Fruit fly (Drosophila melanogaster) whole organism, embryonic: ENCODE measurements around the gene CG10208.

Source experiments
- Abd-B ChIP-seq: fragments of 200-800 bp; sonication (Bioruptor generic); optimal IDR thresholded peaks from 2 replicates; lab custom pipeline; 2018; ENCODE audit warnings: missing biosample characterization, mild to moderate bottlenecking, missing genetic modification characterization, moderate library complexity
- B-H1 ChIP-seq: fragments of 200-800 bp; sonication (Bioruptor generic); IDR thresholded peaks from 3 replicates; pipeline ENCODE4 v1.3.6; 2022; ENCODE audit warnings: missing biosample characterization, missing genetic modification characterization
- BEAF-32 ChIP-seq: fragments of 200-800 bp; sonication (Bioruptor generic); optimal IDR thresholded peaks from 3 replicates; lab custom pipeline; 2017; ENCODE audit warnings: missing biosample characterization, missing genetic modification characterization, mild to moderate bottlenecking, moderate library complexity, missing genetic modification reagents
- CG10267 ChIP-seq: fragments of 200-800 bp; sonication (Bioruptor generic); optimal IDR thresholded peaks from 2 replicates; lab custom pipeline; 2018; ENCODE audit warnings: missing biosample characterization, mild to moderate bottlenecking, missing genetic modification characterization, moderate library complexity
- CG10321 ChIP-seq: fragments of 200-800 bp; sonication (Bioruptor generic); IDR thresholded peaks from 2 replicates; pipeline ENCODE4 v1.3.6; 2022; ENCODE audit warnings: missing biosample characterization, missing genetic modification characterization
- CG11504 ChIP-seq: fragments of 200-800 bp; sonication (Bioruptor generic); optimal IDR thresholded peaks from 3 replicates; lab custom pipeline; 2019; ENCODE audit warnings: missing biosample characterization, mild to moderate bottlenecking, missing genetic modification characterization, moderate library complexity
- CG13424 ChIP-seq: fragments of 200-800 bp; sonication (Bioruptor generic); optimal IDR thresholded peaks from 2 replicates; lab custom pipeline; 2019; ENCODE audit warnings: missing biosample characterization, mild to moderate bottlenecking, missing genetic modification characterization, moderate library complexity
- CG15479 ChIP-seq: fragments of 200-800 bp; sonication (Bioruptor generic); optimal IDR thresholded peaks from 3 replicates; lab custom pipeline; 2019; ENCODE audit warnings: missing biosample characterization, mild to moderate bottlenecking, missing genetic modification characterization, moderate library complexity
- CG17385 ChIP-seq: fragments of 200-800 bp; sonication (Bioruptor generic); optimal IDR thresholded peaks from 3 replicates; lab custom pipeline; 2018; ENCODE audit warnings: missing biosample characterization, mild to moderate bottlenecking, missing genetic modification characterization
- CG1832 ChIP-seq: fragments of 200-800 bp; sonication (Bioruptor generic); optimal IDR thresholded peaks from 2 replicates; lab custom pipeline; 2017; ENCODE audit warnings: missing biosample characterization, mild to moderate bottlenecking, missing genetic modification characterization, inconsistent platforms
- CG18764 ChIP-seq: fragments of 200-800 bp; sonication (Bioruptor generic); optimal IDR thresholded peaks from 3 replicates; lab custom pipeline; 2016; ENCODE audit warnings: missing biosample characterization, missing genetic modification characterization
- CG2120 ChIP-seq: fragments of 200-800 bp; sonication (Bioruptor generic); optimal IDR thresholded peaks from 3 replicates; lab custom pipeline; 2016; ENCODE audit warnings: missing biosample characterization, missing genetic modification characterization
- CG31224 ChIP-seq: fragments of 200-800 bp; sonication (Bioruptor generic); IDR thresholded peaks from 2 replicates; pipeline ENCODE4 v1.3.6; 2022; ENCODE audit warnings: missing biosample characterization, missing genetic modification characterization
- CG31365 ChIP-seq: fragments of 200-800 bp; sonication (Bioruptor generic); optimal IDR thresholded peaks from 2 replicates; lab custom pipeline; 2018; ENCODE audit warnings: missing biosample characterization, mild to moderate bottlenecking, missing genetic modification characterization
- CG34224 ChIP-seq: fragments of 200-800 bp; sonication (Bioruptor generic); IDR thresholded peaks from 3 replicates; pipeline ENCODE4 v1.3.6; 2022; ENCODE audit warnings: missing biosample characterization, missing genetic modification characterization; ENCODE audit not compliant: partially characterized antibody
- CG34422 ChIP-seq: fragments of 200-800 bp; sonication (Bioruptor generic); IDR thresholded peaks from 3 replicates; pipeline ENCODE4 v1.3.6; 2022; ENCODE audit warnings: missing biosample characterization, missing genetic modification characterization
- CG6791 ChIP-seq: fragments of 200-800 bp; sonication (Bioruptor generic); IDR thresholded peaks from 3 replicates; pipeline ENCODE4 v1.3.6; 2022; ENCODE audit warnings: missing biosample characterization, missing genetic modification characterization; ENCODE audit not compliant: partially characterized antibody
- CG7963 ChIP-seq: fragments of 200-800 bp; sonication (Bioruptor generic); IDR thresholded peaks from 3 replicates; pipeline ENCODE4 v1.3.6; 2022; ENCODE audit warnings: missing biosample characterization, missing genetic modification characterization; ENCODE audit not compliant: partially characterized antibody
- CG9797 ChIP-seq: fragments of 200-800 bp; sonication (Bioruptor generic); optimal IDR thresholded peaks from 3 replicates; lab custom pipeline; 2018; ENCODE audit warnings: missing biosample characterization, mild to moderate bottlenecking, missing genetic modification characterization
- CG9932 ChIP-seq: fragments of 200-800 bp; sonication (Bioruptor generic); IDR thresholded peaks from 2 replicates; pipeline ENCODE4 v1.3.6; 2022; ENCODE audit warnings: missing biosample characterization, missing genetic modification characterization
- Camta ChIP-seq: fragments of 200-800 bp; sonication (Bioruptor generic); optimal IDR thresholded peaks from 2 replicates; lab custom pipeline; 2016; ENCODE audit warnings: missing biosample characterization, missing genetic modification characterization
- Dref ChIP-seq: fragments of 200-800 bp; sonication (Bioruptor generic); IDR thresholded peaks from 2 replicates; pipeline ENCODE4 v1.3.6; 2022; ENCODE audit warnings: missing biosample characterization, missing genetic modification characterization
- Drgx ChIP-seq: fragments of 200-800 bp; sonication (Bioruptor generic); IDR thresholded peaks from 2 replicates; pipeline ENCODE4 v1.3.6; 2022; ENCODE audit warnings: missing biosample characterization, missing genetic modification characterization
- Hsf ChIP-seq: fragments of 200-800 bp; sonication (Bioruptor generic); optimal IDR thresholded peaks from 3 replicates; lab custom pipeline; 2016; ENCODE audit warnings: missing biosample characterization, missing genetic modification characterization
- Lhr ChIP-seq: fragments of 200-800 bp; sonication (Bioruptor generic); optimal IDR thresholded peaks from 3 replicates; lab custom pipeline; 2017; ENCODE audit warnings: mild to moderate bottlenecking, missing biosample characterization, missing genetic modification reagents, missing genetic modification characterization
- MBD-R2 ChIP-seq: fragments of 200-800 bp; sonication (Bioruptor generic); IDR thresholded peaks from 2 replicates; pipeline ENCODE4 v1.3.6; 2022; ENCODE audit warnings: missing biosample characterization, missing genetic modification characterization
- Mes4 ChIP-seq: fragments of 200-800 bp; sonication (Bioruptor generic); optimal IDR thresholded peaks from 2 replicates; lab custom pipeline; 2016; ENCODE audit warnings: missing biosample characterization, missing genetic modification characterization
- Myb ChIP-seq: fragments of 200-800 bp; sonication (Bioruptor generic); optimal IDR thresholded peaks from 2 replicates; lab custom pipeline; 2016; ENCODE audit warnings: missing biosample characterization, missing genetic modification characterization
- NK7.1 ChIP-seq: fragments of 200-800 bp; sonication (Bioruptor generic); optimal IDR thresholded peaks from 3 replicates; lab custom pipeline; 2016; ENCODE audit warnings: missing biosample characterization, missing genetic modification characterization
- Rfx ChIP-seq: fragments of 200-800 bp; sonication (Bioruptor generic); IDR thresholded peaks from 2 replicates; pipeline ENCODE4 v1.3.6; 2022; ENCODE audit warnings: missing biosample characterization, missing genetic modification characterization
- Scr ChIP-seq: fragments of 200-800 bp; sonication (Bioruptor generic); IDR thresholded peaks from 2 replicates; pipeline ENCODE4 v1.3.6; 2022; ENCODE audit warnings: missing biosample characterization, missing genetic modification characterization; ENCODE audit not compliant: partially characterized antibody
- Sry-δ ChIP-seq: fragments of 200-800 bp; sonication (Bioruptor generic); optimal IDR thresholded peaks from 2 replicates; lab custom pipeline; 2016; ENCODE audit warnings: missing biosample characterization, missing genetic modification characterization
- Tbp ChIP-seq: fragments of >200 bp; optimal IDR thresholded peaks from 2 replicates; lab custom pipeline; 2018; ENCODE audit warnings: missing biosample characterization, missing genetic modification characterization
- Xrp1 ChIP-seq: fragments of 200-800 bp; sonication (Bioruptor generic); IDR thresholded peaks from 2 replicates; pipeline ENCODE4 v1.3.6; 2022; ENCODE audit warnings: missing biosample characterization, missing genetic modification characterization
- ash1 ChIP-seq: fragments of 200-800 bp; sonication (Bioruptor generic); optimal IDR thresholded peaks from 2 replicates; lab custom pipeline; 2018; ENCODE audit warnings: missing biosample characterization, mild to moderate bottlenecking, missing genetic modification characterization
- ato ChIP-seq: fragments of 200-800 bp; sonication (Bioruptor generic); IDR thresholded peaks from 2 replicates; pipeline ENCODE4 v1.3.6; 2022; ENCODE audit warnings: missing biosample characterization, missing genetic modification characterization; ENCODE audit not compliant: partially characterized antibody
- bbx ChIP-seq: fragments of 200-800 bp; sonication (Bioruptor generic); IDR thresholded peaks from 2 replicates; pipeline ENCODE4 v1.3.6; 2022; ENCODE audit warnings: missing biosample characterization, missing genetic modification characterization; ENCODE audit not compliant: partially characterized antibody
- cad ChIP-seq: fragments of >200 bp; optimal IDR thresholded peaks from 2 replicates; lab custom pipeline; 2017; ENCODE audit warnings: missing biosample characterization, missing genetic modification characterization
- ci ChIP-seq: fragments of 200-800 bp; sonication (Bioruptor generic); IDR thresholded peaks from 3 replicates; pipeline ENCODE4 v1.3.6; 2022; ENCODE audit warnings: missing biosample characterization, missing genetic modification characterization
- cwo ChIP-seq: fragments of 200-800 bp; sonication (Bioruptor generic); optimal IDR thresholded peaks from 3 replicates; lab custom pipeline; 2017; ENCODE audit warnings: missing biosample characterization, missing genetic modification characterization, mild to moderate bottlenecking, moderate library complexity, missing genetic modification reagents
- esg ChIP-seq: fragments of 200-800 bp; sonication (Bioruptor generic); conservative IDR thresholded peaks from 2 replicates; pipeline ENCODE4 v1.3.6; 2022; ENCODE audit warnings: missing biosample characterization, missing genetic modification characterization
- exex ChIP-seq: fragments of 200-800 bp; sonication (Bioruptor generic); optimal IDR thresholded peaks from 4 replicates; lab custom pipeline; 2018; ENCODE audit warnings: missing biosample characterization, mild to moderate bottlenecking, missing genetic modification characterization, moderate library complexity
- grau ChIP-seq: fragments of 200-800 bp; optimal IDR thresholded peaks from 3 replicates; lab custom pipeline; 2019; ENCODE audit warnings: missing biosample characterization, mild to moderate bottlenecking, missing genetic modification characterization, moderate library complexity
- gsb ChIP-seq: fragments of 200-800 bp; sonication (Bioruptor generic); IDR thresholded peaks from 2 replicates; pipeline ENCODE4 v1.3.6; 2022; ENCODE audit warnings: missing biosample characterization, missing genetic modification characterization
- her ChIP-seq: fragments of 200-800 bp; sonication (Bioruptor generic); optimal IDR thresholded peaks from 2 replicates; lab custom pipeline; 2016; ENCODE audit warnings: missing biosample characterization, missing genetic modification characterization
- hkb ChIP-seq, 2 experiments: fragments of 200-800 bp in 1 of 2; fragments of >200 bp in 1 of 2; sonication (Bioruptor generic) in 1 of 2; IDR thresholded peaks in 1 of 2; optimal IDR thresholded peaks in 1 of 2; 2 replicates each; pipeline versions ENCODE4 v1.3.6 to Lab custom; 2017 to 2022; ENCODE audit warnings: missing biosample characterization in 1 of 2, missing genetic modification characterization in 1 of 2
- repo ChIP-seq: fragments of 200-800 bp; sonication (Bioruptor generic); optimal IDR thresholded peaks from 2 replicates; lab custom pipeline; 2016; ENCODE audit warnings: missing biosample characterization, missing genetic modification characterization
- sens ChIP-seq: fragments of 200-800 bp; sonication (Bioruptor generic); peaks from one replicate; lab custom pipeline; 2016; ENCODE audit warnings: missing biosample characterization, missing genetic modification characterization
- sob ChIP-seq: fragments of 200-800 bp; sonication (Bioruptor generic); IDR thresholded peaks from 2 replicates; pipeline ENCODE4 v1.3.6; 2022; ENCODE audit warnings: missing biosample characterization, missing genetic modification characterization
- vfl ChIP-seq: fragments of 200-800 bp; sonication (Bioruptor generic); optimal IDR thresholded peaks from 2 replicates; lab custom pipeline; 2016; ENCODE audit warnings: missing biosample characterization, missing genetic modification characterization

Gene CG10208

dm6 chr3R:23820290-23820689 lies 46.4 kb upstream of the CG10208 start (continued):
- no peak for TF ChIP-seq repo (GFP tag; lab: Kevin White, UChicago)
- TF ChIP-seq exex (tag; lab: Kevin White, UChicago), result no peak
- no peak for TF ChIP-seq esg
- TF ChIP-seq CG10321 (GFP tag; lab: Robert Waterston, UW), result no peak
- TF ChIP-seq CG9797 (GFP tag; lab: Kevin White, UChicago), result peak; percentile 95
- peak; percentile 65 for TF ChIP-seq Rfx (GFP tag; lab: Robert Waterston, UW)
- peak; percentile 18; the same call in 1 of the 3 replicates for TF ChIP-seq B-H1 (GFP tag; lab: Robert Waterston, UW)
- TF ChIP-seq Lhr (GFP tag; lab: Kevin White, UChicago), result peak; percentile 94
- 0 out of 3 replicates have a peak, but pooled peaks have one; percentile 21 for TF ChIP-seq CG7963 (GFP tag; lab: Robert Waterston, UW)
- TF ChIP-seq CG31224 (GFP tag; lab: Robert Waterston, UW), result no peak
- TF ChIP-seq Sry-δ (GFP tag; lab: Kevin White, UChicago), result peak; percentile 31
- TF ChIP-seq sens (GFP tag; lab: Kevin White, UChicago), result peak; percentile 51
- TF ChIP-seq hkb (optimal IDR thresholded peaks at IDR 0.05; lab: Kevin White, UChicago), result no peak
- TF ChIP-seq hkb (GFP tag; IDR thresholded peaks at IDR 0.05; lab: Robert Waterston, UW), result 0 out of 2 replicates have a peak, but pooled peaks have one; percentile 20
- 0 out of 2 replicates have a peak, but pooled peaks have one; percentile 8 for TF ChIP-seq Drgx (GFP tag; lab: Robert Waterston, UW)
- peak; percentile 53 for TF ChIP-seq CG2120 (GFP tag; lab: Kevin White, UChicago)
- TF ChIP-seq Abd-B (GFP tag; lab: Kevin White, UChicago), result peak; percentile 27
- TF ChIP-seq Scr, result peak; percentile 31; the same call in 1 of the 2 replicates
- TF ChIP-seq CG11504 (tag; lab: Kevin White, UChicago), result peak; percentile 50
- TF ChIP-seq CG31365, result no peak
- peak; percentile 91 for TF ChIP-seq Myb (GFP tag; lab: Kevin White, UChicago)
- peak; percentile 37 for TF ChIP-seq Hsf (GFP tag; lab: Kevin White, UChicago)
- TF ChIP-seq NK7.1, result no peak
- no peak for TF ChIP-seq her
- 0 out of 3 replicates have a peak, but pooled peaks have one; percentile 27 for TF ChIP-seq ci (GFP tag; lab: Robert Waterston, UW)
- TF ChIP-seq Mes4 (GFP tag; lab: Kevin White, UChicago), result no peak
- no peak for TF ChIP-seq ash1 (GFP tag; lab: Kevin White, UChicago)
- TF ChIP-seq CG34422, result 0 out of 3 replicates have a peak, but pooled peaks have one; percentile 20
- peak; percentile 59; the same call in 1 of the 3 replicates for TF ChIP-seq CG6791 (GFP tag; lab: Robert Waterston, UW)
- no peak for TF ChIP-seq Tbp (GFP tag; lab: Kevin White, UChicago)
- peak; percentile 29; the same call in 1 of the 2 replicates for TF ChIP-seq Dref
- TF ChIP-seq CG34224 (GFP tag; lab: Robert Waterston, UW), result 0 out of 3 replicates have a peak, but pooled peaks have one; percentile 15
- peak; percentile 36 for TF ChIP-seq BEAF-32 (GFP tag; lab: Kevin White, UChicago)
- TF ChIP-seq CG13424, result peak; percentile 47
- no peak for TF ChIP-seq CG1832 (GFP tag; lab: Kevin White, UChicago)
- no peak for TF ChIP-seq ato (GFP tag; lab: Robert Waterston, UW)
- no peak for TF ChIP-seq CG15479 (GFP tag; lab: Kevin White, UChicago)
- peak; percentile 52 for TF ChIP-seq sob (GFP tag; lab: Robert Waterston, UW)
- peak; percentile 45; the same call in 1 of the 2 replicates for TF ChIP-seq Xrp1 (GFP tag; lab: Robert Waterston, UW)
- no peak for TF ChIP-seq Camta (GFP tag; lab: Kevin White, UChicago)
- TF ChIP-seq bbx, result peak; percentile 48; the same call in 1 of the 2 replicates
- no peak for TF ChIP-seq cad (GFP tag; lab: Kevin White, UChicago)
- TF ChIP-seq CG18764 (GFP tag; lab: Kevin White, UChicago), result no peak
- TF ChIP-seq CG17385 (GFP tag; lab: Kevin White, UChicago), result no peak
- peak; percentile 40 for TF ChIP-seq grau (tag; lab: Kevin White, UChicago)
- TF ChIP-seq CG10267, result peak; percentile 43
- no peak for TF ChIP-seq gsb
- peak; percentile 59 for TF ChIP-seq vfl (GFP tag; lab: Kevin White, UChicago)
- TF ChIP-seq CG9932, result peak; percentile 71
- no peak for TF ChIP-seq cwo (GFP tag; lab: Kevin White, UChicago)
- TF ChIP-seq MBD-R2 (GFP tag; lab: Robert Waterston, UW), result peak; percentile 58
